Worm (Caenorhabditis elegans): Measurements from ENCODE around the gene C06A6.4.

ce11 chrIV:7839923-7840322, 10.8 kb upstream of the C06A6.4 start:
- no peak for TF ChIP-seq T22C8.4 (GFP tag; IDR thresholded peaks at IDR 0.05)
- TF ChIP-seq cog-1 (tag; optimal IDR thresholded peaks at IDR 0.05), result no peak

All from whole organism, midembryonic.